Fruit fly (Drosophila melanogaster) whole organism, embryonic: Measurements from ENCODE around the gene ct.

Source experiments
- Asciz ChIP-seq: fragments of 200-800 bp; sonication (Bioruptor generic); optimal IDR thresholded peaks from 2 replicates; lab custom pipeline; 2017; ENCODE audit warnings: missing biosample characterization, mild to moderate bottlenecking, missing genetic modification characterization, missing genetic modification reagents
- Bteb2 ChIP-seq: fragments of 200-800 bp; sonication (Bioruptor generic); optimal IDR thresholded peaks from 2 replicates; lab custom pipeline; 2016; ENCODE audit warnings: missing biosample characterization, missing genetic modification characterization
- CG10209 ChIP-seq: fragments of 200-800 bp; sonication (Bioruptor generic); optimal IDR thresholded peaks from 3 replicates; lab custom pipeline; 2017; ENCODE audit warnings: missing biosample characterization, mild to moderate bottlenecking, missing genetic modification characterization, missing genetic modification reagents
- CG10543 ChIP-seq: fragments of 200-800 bp; sonication (Bioruptor generic); optimal IDR thresholded peaks from 3 replicates; lab custom pipeline; 2017; ENCODE audit warnings: missing biosample characterization, mild to moderate bottlenecking, missing genetic modification characterization, moderate library complexity
- CG13123 ChIP-seq: fragments of 200-800 bp; sonication (Bioruptor generic); optimal IDR thresholded peaks from 2 replicates; lab custom pipeline; 2016; ENCODE audit warnings: missing biosample characterization, missing genetic modification characterization
- CG15479 ChIP-seq: fragments of 200-800 bp; sonication (Bioruptor generic); optimal IDR thresholded peaks from 3 replicates; lab custom pipeline; 2019; ENCODE audit warnings: missing biosample characterization, mild to moderate bottlenecking, missing genetic modification characterization, moderate library complexity
- CG18476 ChIP-seq: fragments of 200-800 bp; sonication (Bioruptor generic); optimal IDR thresholded peaks from 2 replicates; lab custom pipeline; 2016; ENCODE audit warnings: missing biosample characterization, mild to moderate bottlenecking, missing genetic modification characterization
- CG18599 ChIP-seq: fragments of 200-800 bp; sonication (Bioruptor generic); optimal IDR thresholded peaks from 3 replicates; lab custom pipeline; 2017; ENCODE audit warnings: missing biosample characterization, missing genetic modification characterization, mild to moderate bottlenecking, moderate library complexity, missing genetic modification reagents
- CG2202 ChIP-seq: fragments of 200-800 bp; sonication (Bioruptor generic); optimal IDR thresholded peaks from 2 replicates; lab custom pipeline; 2018; ENCODE audit warnings: missing biosample characterization, mild to moderate bottlenecking, missing genetic modification characterization
- CG2678 ChIP-seq: fragments of 200-800 bp; sonication (Bioruptor generic); optimal IDR thresholded peaks from 3 replicates; lab custom pipeline; 2019; ENCODE audit warnings: missing biosample characterization, mild to moderate bottlenecking, missing genetic modification characterization, moderate library complexity
- CG3065 ChIP-seq: fragments of 200-800 bp; sonication (Bioruptor generic); optimal IDR thresholded peaks from 2 replicates; lab custom pipeline; 2016; ENCODE audit warnings: missing biosample characterization, missing genetic modification characterization
- CG33557 ChIP-seq: fragments of 200-800 bp; sonication (Bioruptor generic); optimal IDR thresholded peaks from 2 replicates; lab custom pipeline; 2019; ENCODE audit warnings: missing biosample characterization, mild to moderate bottlenecking, missing genetic modification characterization, moderate library complexity
- CG6683 ChIP-seq: fragments of 200-800 bp; sonication (Bioruptor generic); optimal IDR thresholded peaks from 2 replicates; lab custom pipeline; 2017; ENCODE audit warnings: missing biosample characterization, mild to moderate bottlenecking, missing genetic modification characterization, missing genetic modification reagents
- CG6689 ChIP-seq: fragments of 200-800 bp; sonication (Bioruptor generic); IDR thresholded peaks from 2 replicates; pipeline ENCODE4 v1.3.6; 2022; ENCODE audit warnings: missing biosample characterization, missing genetic modification characterization
- CG6765 ChIP-seq: fragments of 200-800 bp; sonication (Bioruptor generic); optimal IDR thresholded peaks from 3 replicates; lab custom pipeline; 2017; ENCODE audit warnings: missing biosample characterization, mild to moderate bottlenecking, missing genetic modification characterization
- CG7271 ChIP-seq: fragments of 200-800 bp; sonication (Bioruptor generic); optimal IDR thresholded peaks from 2 replicates; lab custom pipeline; 2018; ENCODE audit warnings: missing biosample characterization, mild to moderate bottlenecking, missing genetic modification characterization, moderate library complexity
- CG9215 ChIP-seq: fragments of 200-800 bp; sonication (Bioruptor generic); IDR thresholded peaks from 2 replicates; pipeline ENCODE4 v1.3.6; 2022; ENCODE audit warnings: missing biosample characterization, missing genetic modification characterization
- CHES-1-like ChIP-seq: fragments of 200-800 bp; sonication (Bioruptor generic); optimal IDR thresholded peaks from 2 replicates; lab custom pipeline; 2016; ENCODE audit warnings: missing biosample characterization, missing genetic modification characterization
- CTCF ChIP-seq: fragments of 200-800 bp; sonication (Bioruptor generic); optimal IDR thresholded peaks from 2 replicates; lab custom pipeline; 2017; ENCODE audit warnings: missing biosample characterization, mild to moderate bottlenecking, missing genetic modification characterization, moderate library complexity
- CkIIα-i1 ChIP-seq: fragments of 200-800 bp; sonication (Bioruptor generic); IDR thresholded peaks from 2 replicates; pipeline ENCODE4 v1.3.6; 2022; ENCODE audit warnings: missing biosample characterization, missing genetic modification characterization
- D19A ChIP-seq: fragments of 200-800 bp; optimal IDR thresholded peaks from 3 replicates; lab custom pipeline; 2019; ENCODE audit warnings: missing biosample characterization, mild to moderate bottlenecking, missing genetic modification characterization, moderate library complexity
- Dad ChIP-seq: fragments of 200-800 bp; sonication (Bioruptor generic); optimal IDR thresholded peaks from 3 replicates; lab custom pipeline; 2016; ENCODE audit warnings: missing biosample characterization, missing genetic modification characterization
- Deaf1 ChIP-seq: fragments of 200-800 bp; optimal IDR thresholded peaks from 3 replicates; lab custom pipeline; 2019; ENCODE audit warnings: missing biosample characterization, mild to moderate bottlenecking, missing genetic modification characterization, moderate library complexity
- Eip74EF ChIP-seq, 2 experiments: fragments of 200-800 bp in 1 of 2; fragments of >200 bp in 1 of 2; sonication (Bioruptor generic) in 1 of 2; optimal IDR thresholded peaks; 2 replicates each; lab custom pipeline; 2017 to 2019; ENCODE audit warnings: missing biosample characterization in 2 of 2, missing genetic modification characterization in 2 of 2, mild to moderate bottlenecking in 1 of 2, moderate library complexity in 1 of 2
- Lpt ChIP-seq: fragments of >200 bp; optimal IDR thresholded peaks from 2 replicates; lab custom pipeline; 2018; ENCODE audit warnings: missing biosample characterization, missing genetic modification characterization
- MESR4 ChIP-seq: fragments of 200-800 bp; sonication (Bioruptor generic); optimal IDR thresholded peaks from 2 replicates; lab custom pipeline; 2018; ENCODE audit warnings: missing biosample characterization, mild to moderate bottlenecking, missing genetic modification characterization, moderate library complexity
- Med ChIP-seq: fragments of 200-800 bp; sonication (Bioruptor generic); peaks from one replicate; lab custom pipeline; 2016; ENCODE audit warnings: missing biosample characterization, missing genetic modification characterization, mild to moderate bottlenecking, inconsistent platforms, moderate library complexity
- Mrtf ChIP-seq: fragments of 200-800 bp; sonication (Bioruptor generic); IDR thresholded peaks from 3 replicates; pipeline ENCODE4 v1.3.6; 2022; ENCODE audit warnings: missing biosample characterization, missing genetic modification characterization
- NK7.1 ChIP-seq: fragments of 200-800 bp; sonication (Bioruptor generic); optimal IDR thresholded peaks from 3 replicates; lab custom pipeline; 2016; ENCODE audit warnings: missing biosample characterization, missing genetic modification characterization
- PHDP ChIP-seq: fragments of 200-800 bp; sonication (Bioruptor generic); optimal IDR thresholded peaks from 3 replicates; lab custom pipeline; 2018; ENCODE audit warnings: missing biosample characterization, mild to moderate bottlenecking, missing genetic modification characterization, moderate library complexity
- Pdp1 ChIP-seq, 2 experiments: fragments of 200-800 bp; sonication (Bioruptor generic); optimal IDR thresholded peaks; 3 replicates each; lab custom pipeline; 2016; ENCODE audit warnings: missing biosample characterization in 2 of 2, missing genetic modification characterization in 2 of 2, mild to moderate bottlenecking in 1 of 2, moderate library complexity in 1 of 2
- Six4 ChIP-seq: fragments of 200-800 bp; sonication (Bioruptor generic); optimal IDR thresholded peaks from 2 replicates; lab custom pipeline; 2016; ENCODE audit warnings: missing biosample characterization, missing genetic modification characterization
- Sox100B ChIP-seq: fragments of 200-800 bp; sonication (Bioruptor generic); optimal IDR thresholded peaks from 3 replicates; lab custom pipeline; 2018; ENCODE audit warnings: missing biosample characterization, mild to moderate bottlenecking, missing genetic modification characterization
- Taf1 ChIP-seq: fragments of 200-800 bp; sonication (Bioruptor generic); IDR thresholded peaks from 2 replicates; pipeline ENCODE4 v1.3.6; 2022; ENCODE audit warnings: missing biosample characterization, missing genetic modification characterization
- btn ChIP-seq: fragments of 200-800 bp; sonication (Bioruptor generic); optimal IDR thresholded peaks from 2 replicates; lab custom pipeline; 2016; ENCODE audit warnings: missing biosample characterization, missing genetic modification characterization
- caup ChIP-seq: fragments of 200-800 bp; sonication (Bioruptor generic); optimal IDR thresholded peaks from 3 replicates; lab custom pipeline; 2017; ENCODE audit warnings: missing biosample characterization, mild to moderate bottlenecking, missing genetic modification characterization, moderate library complexity; ENCODE audit not compliant: severe bottlenecking
- chif ChIP-seq, 2 experiments: fragments of 200-800 bp; sonication (Bioruptor generic); optimal IDR thresholded peaks; 3 replicates each; lab custom pipeline; 2016; ENCODE audit warnings: missing biosample characterization in 2 of 2, missing genetic modification characterization in 2 of 2
- chm ChIP-seq: fragments of 200-800 bp; sonication (Bioruptor generic); IDR thresholded peaks from 2 replicates; pipeline ENCODE4 v1.3.6; 2022; ENCODE audit warnings: missing biosample characterization, missing genetic modification characterization
- dimm ChIP-seq: fragments of 200-800 bp; sonication (Bioruptor generic); IDR thresholded peaks from 2 replicates; pipeline ENCODE4 v1.3.6; 2022; ENCODE audit warnings: missing biosample characterization, missing genetic modification characterization
- eve ChIP-seq, 2 experiments: fragments of >200 bp; optimal IDR thresholded peaks; 2 replicates each; lab custom pipeline; 2017; ENCODE audit warnings: missing biosample characterization in 2 of 2, missing genetic modification characterization in 2 of 2
- exex ChIP-seq: fragments of 200-800 bp; sonication (Bioruptor generic); optimal IDR thresholded peaks from 4 replicates; lab custom pipeline; 2018; ENCODE audit warnings: missing biosample characterization, mild to moderate bottlenecking, missing genetic modification characterization, moderate library complexity
- gsb ChIP-seq: fragments of 200-800 bp; sonication (Bioruptor generic); IDR thresholded peaks from 2 replicates; pipeline ENCODE4 v1.3.6; 2022; ENCODE audit warnings: missing biosample characterization, missing genetic modification characterization
- hth ChIP-seq: fragments of >200 bp; optimal IDR thresholded peaks from 2 replicates; lab custom pipeline; 2017; ENCODE audit warnings: inconsistent platforms
- pan ChIP-seq, 4 experiments: fragments of >200 bp in 3 of 4; fragments of 200-800 bp in 1 of 4; sonication (Bioruptor generic) in 1 of 4; optimal IDR thresholded peaks in 3 of 4; IDR thresholded peaks in 1 of 4; 2 replicates each; pipeline versions ENCODE4 v1.3.6 to Lab custom; 2017 to 2022; ENCODE audit warnings: missing biosample characterization in 2 of 4, missing genetic modification characterization in 2 of 4, mixed read lengths in 1 of 4
- schlank ChIP-seq: fragments of 200-800 bp; sonication (Bioruptor generic); optimal IDR thresholded peaks from 2 replicates; lab custom pipeline; 2018; ENCODE audit warnings: missing biosample characterization, mild to moderate bottlenecking, missing genetic modification characterization
- scrt ChIP-seq: fragments of 200-800 bp; sonication (Bioruptor generic); optimal IDR thresholded peaks from 2 replicates; lab custom pipeline; 2018; ENCODE audit warnings: missing biosample characterization, mild to moderate bottlenecking, missing genetic modification characterization, moderate library complexity
- shn ChIP-seq: fragments of 200-800 bp; sonication (Bioruptor generic); optimal IDR thresholded peaks from 3 replicates; lab custom pipeline; 2016; ENCODE audit warnings: missing biosample characterization, missing genetic modification characterization
- slbo ChIP-seq: fragments of 200-800 bp; sonication (Bioruptor generic); IDR thresholded peaks from 2 replicates; pipeline ENCODE4 v1.3.6; 2022; ENCODE audit warnings: missing biosample characterization, missing genetic modification characterization
- tna ChIP-seq: fragments of 200-800 bp; sonication (Bioruptor generic); IDR thresholded peaks from 2 replicates; pipeline ENCODE4 v1.3.6; 2022; ENCODE audit warnings: missing biosample characterization, missing genetic modification characterization; ENCODE audit not compliant: partially characterized antibody
- zfh2 ChIP-seq: fragments of 200-800 bp; sonication (Bioruptor generic); optimal IDR thresholded peaks from 2 replicates; lab custom pipeline; 2016; ENCODE audit warnings: missing biosample characterization, missing genetic modification characterization

The ct gene

DNA sequence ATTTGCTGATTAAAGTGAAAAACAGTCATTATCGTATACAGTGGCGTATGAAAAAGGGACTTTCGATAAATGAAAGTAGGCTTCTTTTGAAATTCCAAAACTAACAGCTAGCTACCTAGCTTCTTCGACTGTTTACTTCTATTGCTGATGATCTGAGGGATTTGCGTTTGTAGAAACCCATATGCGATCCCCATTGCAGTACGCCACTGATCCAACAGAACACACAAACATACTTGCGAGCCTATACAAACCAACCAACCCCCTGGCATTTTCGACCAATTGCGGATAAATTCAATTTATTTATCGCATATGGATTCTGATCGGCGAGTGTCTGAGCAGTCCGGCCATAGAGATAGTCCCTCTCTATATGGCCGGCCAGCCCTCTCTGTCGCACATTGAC, 43.4 kb downstream of the ct start (continued):
- TF ChIP-seq slbo (GFP tag; lab: Robert Waterston, UW) (peak; percentile 87), Mrtf (peak; percentile 62; the same call in 2 of the 3 replicates), dimm (no peak), Dad (GFP tag; lab: Kevin White, UChicago) (no peak), CG13123 (GFP tag; lab: Kevin White, UChicago) (no peak), CG9215 (GFP tag; lab: Robert Waterston, UW) (peak; percentile 28; the same call in 1 of the 2 replicates), CG10209 (GFP tag; lab: Kevin White, UChicago) (peak; percentile 57), D19A (tag; lab: Kevin White, UChicago) (peak; percentile 57), Deaf1 (tag; lab: Kevin White, UChicago) (peak; percentile 20), shn (GFP tag; lab: Kevin White, UChicago) (peak; percentile 44), tna (GFP tag; lab: Robert Waterston, UW) (no peak), MESR4 (no peak), hth (lab: Kevin White, UChicago) (no peak), btn (GFP tag; lab: Kevin White, UChicago) (no peak), CG15479 (no peak), CG2678 (tag; lab: Kevin White, UChicago) (peak; percentile 69), Pdp1 (GFP tag; optimal IDR thresholded peaks at IDR 0.05; lab: Kevin White, UChicago) (peak in 1 of 2 experiments; percentile 44), CG6683 (GFP tag; lab: Kevin White, UChicago) (no peak), gsb (GFP tag; lab: Robert Waterston, UW) (peak; percentile 61), PHDP (tag; lab: Kevin White, UChicago) (peak; percentile 73), scrt (peak; percentile 20), Taf1 (GFP tag; lab: Robert Waterston, UW) (peak; percentile 60; the same call in 1 of the 2 replicates), CG10543 (GFP tag; lab: Kevin White, UChicago) (peak; percentile 25), CHES-1-like (GFP tag; lab: Kevin White, UChicago) (peak; percentile 47), CG6765 (GFP tag; lab: Kevin White, UChicago) (no peak), Sox100B (peak; percentile 22), CG18476 (GFP tag; lab: Kevin White, UChicago) (peak; percentile 16), pan (optimal IDR thresholded peaks at IDR 0.05; lab: Kevin White, UChicago) (no peak), pan (GFP tag; optimal IDR thresholded peaks at IDR 0.05 in 1 of 2, IDR thresholded peaks at IDR 0.05 in 1 of 2) (peak in 1 of 2 experiments; percentile 74), CTCF (GFP tag; lab: Kevin White, UChicago) (no peak), Med (peak; percentile 90), chm (GFP tag; lab: Robert Waterston, UW) (peak; percentile 70), Six4 (GFP tag; lab: Kevin White, UChicago) (peak; percentile 42), Asciz (peak; percentile 13), exex (peak; percentile 31), caup (GFP tag; lab: Kevin White, UChicago) (peak; percentile 50), zfh2 (GFP tag; lab: Kevin White, UChicago) (peak; percentile 48), Bteb2 (no peak), CG33557 (GFP tag; lab: Kevin White, UChicago) (peak; percentile 38), Lpt (GFP tag; lab: Kevin White, UChicago) (no peak), chif (GFP tag; optimal IDR thresholded peaks at IDR 0.05; lab: Kevin White, UChicago) (peak; percentile 68 to 73), CG6689 (peak; percentile 62), NK7.1 (GFP tag; lab: Kevin White, UChicago) (peak; percentile 26), CG7271 (no peak), eve (GFP tag; optimal IDR thresholded peaks at IDR 0.05; lab: Kevin White, UChicago) (peak in 1 of 2 experiments; percentile 2), Eip74EF (GFP tag; optimal IDR thresholded peaks at IDR 0.05; lab: Kevin White, UChicago) (peak in 1 of 2 experiments; percentile 30), CkIIα-i1 (GFP tag; lab: Robert Waterston, UW) (no peak), CG3065 (GFP tag; lab: Kevin White, UChicago) (no peak), schlank (tag; lab: Kevin White, UChicago) (peak; percentile 32), CG18599 (GFP tag; lab: Kevin White, UChicago) (peak; percentile 79), CG2202 (peak; percentile 18)
